Worm (Caenorhabditis elegans) whole organism, L4/young adult: Measurements from ENCODE around the gene ZC155.4.

Experiments used
- dao-5 ChIP-seq: sonication (generic microtip); optimal IDR thresholded peaks from 2 replicates; lab custom pipeline; 2016; ENCODE audit warnings: missing genotype, missing genetic modification characterization, moderate library complexity, missing compliant biosample characterization
- him-1 ChIP-seq: sonication (generic microtip); optimal IDR thresholded peaks from 2 replicates; lab custom pipeline; 2016; ENCODE audit warnings: missing genotype, missing genetic modification reagents, missing genetic modification characterization, missing compliant biosample characterization

DNA sequence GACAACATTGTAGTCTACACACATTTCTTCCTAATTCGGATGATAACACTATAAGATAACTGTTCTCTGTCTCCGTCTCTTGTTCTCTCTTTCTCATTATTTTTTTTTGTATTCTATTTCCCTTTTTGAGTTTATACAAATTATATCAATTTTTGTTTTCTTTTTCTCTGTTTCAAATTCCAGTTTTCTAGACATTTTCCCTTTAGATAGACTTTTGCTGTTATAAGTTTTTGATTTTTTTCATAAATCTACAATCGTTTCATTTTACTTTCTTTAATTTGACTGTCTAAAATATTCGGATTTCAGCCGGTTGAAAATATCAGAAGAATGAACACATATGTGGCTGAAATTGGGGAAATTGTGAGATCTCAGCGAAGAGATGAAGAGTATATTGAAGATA, 20.8 kb upstream of the ZC155.4 start, which contains the start of gene prx-10:
- TF ChIP-seq him-1 (tag; lab: Kevin White, UChicago) (no peak), dao-5 (tag; lab: Kevin White, UChicago) (no peak)
